Fruit fly (Drosophila melanogaster) whole organism: ENCODE data around the gene SmydA-9.

Experiments
- CG8478 ChIP-seq: fragments of >200 bp; optimal IDR thresholded peaks from 2 replicates; lab custom pipeline; 2018; ENCODE audit warnings: inconsistent platforms
- Dll ChIP-seq: fragments of >200 bp; optimal IDR thresholded peaks from 2 replicates; lab custom pipeline; 2017
- EcR ChIP-seq, 2 experiments: fragments of >200 bp; optimal IDR thresholded peaks; 2 replicates each; lab custom pipeline; 2017; ENCODE audit warnings: missing biosample characterization in 2 of 2, missing genetic modification characterization in 2 of 2, missing genetic modification reagents in 2 of 2
- pan ChIP-seq: fragments of >200 bp; optimal IDR thresholded peaks from 2 replicates; lab custom pipeline; 2017
- psq ChIP-seq: fragments of >200 bp; optimal IDR thresholded peaks from 2 replicates; lab custom pipeline; 2017
- usp ChIP-seq: fragments of >200 bp; optimal IDR thresholded peaks from 2 replicates; lab custom pipeline; 2017; ENCODE audit warnings: missing biosample characterization, missing genetic modification characterization, mixed read lengths

SmydA-9 gene

dm6 chrX:9161912-9162311 lies 48.8 kb downstream of the SmydA-9 start, which contains the start of the genes Zpr1 and CG44532:
TSS of gene Zpr1 (minus strand) at chrX:9162090.
TSS of gene CG44532 (plus strand) at chrX:9162092.
- TF ChIP-seq EcR (GFP tag; optimal IDR thresholded peaks at IDR 0.05; lab: Kevin White, UChicago) (no peak), usp (no peak), psq (lab: Kevin White, UChicago) (no peak), pan (lab: Kevin White, UChicago) (no peak), CG8478 (lab: Kevin White, UChicago) (no peak), Dll (lab: Kevin White, UChicago) (no peak)

DNA sequence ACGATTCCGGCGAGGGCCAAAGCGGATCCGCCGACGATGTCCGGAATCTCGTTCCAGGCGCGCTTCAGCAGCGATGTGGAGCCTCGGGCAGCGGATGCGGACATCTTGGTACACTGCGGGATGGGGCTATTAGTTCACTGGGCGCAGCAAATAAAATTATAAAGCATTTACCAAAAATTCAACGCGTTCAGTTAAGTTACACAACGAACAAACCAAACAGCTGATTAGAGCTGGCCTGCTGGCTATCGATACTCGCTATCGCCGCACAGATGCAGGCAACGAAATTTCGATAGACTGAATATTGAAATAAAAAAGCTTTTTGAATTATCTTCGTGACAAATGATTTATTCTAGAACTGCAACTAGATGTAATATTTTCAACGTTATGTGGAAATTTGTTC lies 51.0 kb downstream of the SmydA-9 start, which contains the start of gene NdufA3:
Gene NdufA3, minus strand, starts transcription at position 317 of the 400 bp plus-strand sequence.
- TF ChIP-seq pan (lab: Kevin White, UChicago) (no peak), psq (lab: Kevin White, UChicago) (no peak), EcR (GFP tag; optimal IDR thresholded peaks at IDR 0.05; lab: Kevin White, UChicago) (no peak), CG8478 (lab: Kevin White, UChicago) (no peak), Dll (lab: Kevin White, UChicago) (no peak), usp (no peak)

- no peak for TF ChIP-seq CG8478 (lab: Kevin White, UChicago)
- no peak for TF ChIP-seq psq (lab: Kevin White, UChicago)
- TF ChIP-seq Dll (lab: Kevin White, UChicago) = no peak
- no peak for TF ChIP-seq usp
- no peak for TF ChIP-seq pan (lab: Kevin White, UChicago)
- TF ChIP-seq EcR (GFP tag; optimal IDR thresholded peaks at IDR 0.05; lab: Kevin White, UChicago) = no peak
Observed at dm6 chrX:9158366-9158765, 52.3 kb downstream of the SmydA-9 start, which contains the start of the genes Ost48 and Dlip1. TSS of gene Ost48 (minus strand) at chrX:9158515. TSS of gene Dlip1 (plus strand) at chrX:9158622.

- TF ChIP-seq Dll (lab: Kevin White, UChicago) (no peak), EcR (GFP tag; optimal IDR thresholded peaks at IDR 0.05; lab: Kevin White, UChicago) (no peak), CG8478 (lab: Kevin White, UChicago) (no peak), usp (no peak), psq (lab: Kevin White, UChicago) (no peak), pan (lab: Kevin White, UChicago) (no peak)
Observed at dm6 chrX:9156388-9156823, 54.3 kb downstream of the SmydA-9 start, which contains the start of gene His3.3B. TSS of gene His3.3B (minus strand) at chrX:9156669.
